Worm (Caenorhabditis elegans): ENCODE measurements around the gene spp-13.
A peak's percentile ranks its signal among the peaks of the same experiment; 100 is the strongest.

Gene spp-13

DNA sequence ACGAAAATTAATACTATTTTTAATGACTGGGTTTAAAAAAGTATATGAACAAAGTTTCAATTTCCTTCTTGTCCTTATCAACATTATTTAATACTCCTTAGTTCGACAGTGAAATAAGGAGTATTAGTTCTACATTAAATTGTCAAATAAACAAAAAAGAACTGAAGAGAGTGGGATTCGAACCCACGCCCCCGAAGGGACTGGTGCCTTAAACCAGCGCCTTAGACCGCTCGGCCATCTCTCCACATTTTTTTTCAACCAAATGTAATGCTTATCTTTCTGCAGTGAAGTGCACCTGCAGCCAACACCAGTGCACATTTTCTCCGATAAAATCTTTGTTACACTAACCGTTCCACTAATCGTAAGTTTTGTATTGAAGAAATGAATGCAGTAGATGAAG is 928 bp upstream of the spp-13 start (continued):
- TF ChIP-seq gei-8 (GFP tag; optimal IDR thresholded peaks at IDR 0.05) (no peak), ZK546.5 (tag; optimal IDR thresholded peaks at IDR 0.05) (no peak), nhr-6 (tag; optimal IDR thresholded peaks at IDR 0.05) (peak; percentile 18), skn-1 (tag; optimal IDR thresholded peaks at IDR 0.05) (no peak), mdl-1 (tag; optimal IDR thresholded peaks at IDR 0.05) (no peak), F49E8.2 (tag; optimal IDR thresholded peaks at IDR 0.05; ENCODE audit: borderline replicate concordance) (no peak), snpc-1.2 (GFP tag; IDR thresholded peaks at IDR 0.05) (peak; percentile 76), T20F7.1 (GFP tag; optimal IDR thresholded peaks at IDR 0.05) (peak; percentile 3), lin-39 (tag; optimal IDR thresholded peaks at IDR 0.05) (no peak), unc-62 (GFP tag; optimal IDR thresholded peaks at IDR 0.05 in 1 of 2) (peak in 1 of 2 experiments; percentile 77), unc-62 (tag; optimal IDR thresholded peaks at IDR 0.05) (no peak), mdt-29 (GFP tag; IDR thresholded peaks at IDR 0.05) (no peak), daf-16 (GFP tag; optimal IDR thresholded peaks at IDR 0.05) (no peak), daf-16 (tag; optimal IDR thresholded peaks at IDR 0.05) (peak; percentile 37), nhr-11 (tag; optimal IDR thresholded peaks at IDR 0.05) (no peak), nhr-41 (GFP tag; IDR thresholded peaks at IDR 0.05) (no peak), snpc-4 (tag; optimal IDR thresholded peaks at IDR 0.05) (no peak), mxl-3 (GFP tag; optimal IDR thresholded peaks at IDR 0.05) (no peak), zfp-2 (tag; optimal IDR thresholded peaks at IDR 0.05) (no peak), fkh-10 (GFP tag; optimal IDR thresholded peaks at IDR 0.05) (no peak), spr-3 (GFP tag; optimal IDR thresholded peaks at IDR 0.05) (no peak), dve-1 (tag; optimal IDR thresholded peaks at IDR 0.05; ENCODE audit: insufficient read depth) (peak; percentile 46), sdz-12 (GFP tag; optimal IDR thresholded peaks at IDR 0.05) (no peak), jun-1 (tag; optimal IDR thresholded peaks at IDR 0.05) (no peak), lin-29 (GFP tag; IDR thresholded peaks at IDR 0.05) (no peak), nhr-102 (tag; optimal IDR thresholded peaks at IDR 0.05) (no peak), T26A8.4 (GFP tag; IDR thresholded peaks at IDR 0.05) (no peak), aha-1 (tag) (no peak), nhr-237 (tag; optimal IDR thresholded peaks at IDR 0.05) (no peak), nhr-28 (tag; optimal IDR thresholded peaks at IDR 0.05) (no peak), lim-7 (GFP tag; IDR thresholded peaks at IDR 0.05) (peak; percentile 68), hlh-11 (tag; optimal IDR thresholded peaks at IDR 0.05) (no peak), hif-1 (tag; optimal IDR thresholded peaks at IDR 0.05) (no peak), egl-43 (GFP tag; IDR thresholded peaks at IDR 0.05) (peak; percentile 77), D1046.2 (GFP tag; IDR thresholded peaks at IDR 0.05) (no peak), nhr-42 (GFP tag; IDR thresholded peaks at IDR 0.05) (no peak), tra-1 (GFP tag; IDR thresholded peaks at IDR 0.05) (peak; percentile 40; the same call in 1 of the 2 replicates), attf-4 (tag; optimal IDR thresholded peaks at IDR 0.05) (no peak), lin-13 (GFP tag; optimal IDR thresholded peaks at IDR 0.05) (peak; percentile 7), zfp-3 (GFP tag; conservative IDR thresholded peaks at IDR 0.05) (no peak), Y105C5A.15 (GFP tag; IDR thresholded peaks at IDR 0.05) (no peak), unc-39 (tag; optimal IDR thresholded peaks at IDR 0.05) (no peak), cey-2 (tag; optimal IDR thresholded peaks at IDR 0.05; ENCODE audit: borderline replicate concordance, insufficient read depth) (no peak), R02D3.7 (tag; optimal IDR thresholded peaks at IDR 0.05) (no peak), ctbp-1 (GFP tag; IDR thresholded peaks at IDR 0.05) (no peak), daf-12 (tag; optimal IDR thresholded peaks at IDR 0.05) (no peak), lsy-2 (tag; optimal IDR thresholded peaks at IDR 0.05) (no peak), ceh-82 (tag; optimal IDR thresholded peaks at IDR 0.05) (no peak), F44E2.7 (GFP tag; IDR thresholded peaks at IDR 0.05) (no peak), vab-7 (GFP tag; IDR thresholded peaks at IDR 0.05) (peak; percentile 47; the same call in 1 of the 2 replicates), lin-15B (tag; optimal IDR thresholded peaks at IDR 0.05) (no peak), nhr-111 (GFP tag; optimal IDR thresholded peaks at IDR 0.05) (no peak), nhr-77 (tag; optimal IDR thresholded peaks at IDR 0.05) (no peak)

All from whole organism, L4 larva.